Worm (Caenorhabditis elegans): ENCODE results near the gene K08F8.7.

Gene K08F8.7

ce11 chrII:8764332-8764731, 9.2 kb upstream of the K08F8.7 start:
- TF ChIP-seq T22C8.4 (GFP tag; IDR thresholded peaks at IDR 0.05) = no peak
- TF ChIP-seq tab-1 (GFP tag; IDR thresholded peaks at IDR 0.05) = no peak
- no peak for TF ChIP-seq ztf-23 (GFP tag; IDR thresholded peaks at IDR 0.05)
- TF ChIP-seq cog-1 (tag; optimal IDR thresholded peaks at IDR 0.05) = no peak
- no peak for TF ChIP-seq ref-1 (GFP tag; conservative IDR thresholded peaks at IDR 0.05)
- TF ChIP-seq klf-2 (GFP tag; conservative IDR thresholded peaks at IDR 0.05) = no peak
- no peak for TF ChIP-seq flt-1 (GFP tag; IDR thresholded peaks at IDR 0.05)
- TF ChIP-seq med-1 (GFP tag; optimal IDR thresholded peaks at IDR 0.05; ENCODE audit: insufficient read depth) = no peak
- no peak for TF ChIP-seq ztf-29 (GFP tag; IDR thresholded peaks at IDR 0.05)

ce11 chrII:8763367-8763766, 8.2 kb upstream of the K08F8.7 start:
- TF ChIP-seq tab-1 (GFP tag; IDR thresholded peaks at IDR 0.05) (no peak), flt-1 (GFP tag; IDR thresholded peaks at IDR 0.05) (no peak), ztf-23 (GFP tag; IDR thresholded peaks at IDR 0.05) (no peak)

- TF ChIP-seq ztf-23 (GFP tag; IDR thresholded peaks at IDR 0.05) = no peak
- TF ChIP-seq flt-1 (GFP tag; IDR thresholded peaks at IDR 0.05) = no peak
- no peak for TF ChIP-seq tab-1 (GFP tag; IDR thresholded peaks at IDR 0.05)
- no peak for TF ChIP-seq klf-2 (GFP tag; conservative IDR thresholded peaks at IDR 0.05)
- no peak for TF ChIP-seq ref-1 (GFP tag; conservative IDR thresholded peaks at IDR 0.05)
- TF ChIP-seq T22C8.4 (GFP tag; IDR thresholded peaks at IDR 0.05) = no peak
- no peak for TF ChIP-seq cog-1 (tag; optimal IDR thresholded peaks at IDR 0.05)
- no peak for TF ChIP-seq ztf-29 (GFP tag; IDR thresholded peaks at IDR 0.05)
- no peak for TF ChIP-seq med-1 (GFP tag; optimal IDR thresholded peaks at IDR 0.05; ENCODE audit: insufficient read depth)
Observed at ce11 chrII:8761739-8762138, 6.6 kb upstream of the K08F8.7 start.

- TF ChIP-seq med-1 (GFP tag; optimal IDR thresholded peaks at IDR 0.05; ENCODE audit: insufficient read depth) (no peak), cog-1 (tag; optimal IDR thresholded peaks at IDR 0.05) (no peak), klf-2 (GFP tag; conservative IDR thresholded peaks at IDR 0.05) (no peak), ztf-23 (GFP tag; IDR thresholded peaks at IDR 0.05) (no peak), ztf-29 (GFP tag; IDR thresholded peaks at IDR 0.05) (no peak)
Observed at ce11 chrII:8759493-8759892, 4.3 kb upstream of the K08F8.7 start, which contains the start of gene fut-1. TSS of gene fut-1 (minus strand) at chrII:8759593.

- no peak for TF ChIP-seq ztf-29 (GFP tag; IDR thresholded peaks at IDR 0.05)
Observed at ce11 chrII:8751686-8752085, 3.5 kb downstream of the K08F8.7 start, which contains the start of gene atf-2. TSS of gene atf-2 (plus strand) at chrII:8751986.

- TF ChIP-seq ztf-23 (GFP tag; IDR thresholded peaks at IDR 0.05) = 0 out of 2 replicates have a peak, but pooled peaks have one; percentile 18
- TF ChIP-seq cog-1 (tag; optimal IDR thresholded peaks at IDR 0.05) = no peak
Observed at ce11 chrII:8751042-8751441, 4.1 kb downstream of the K08F8.7 start.

- TF ChIP-seq med-1 (GFP tag; optimal IDR thresholded peaks at IDR 0.05; ENCODE audit: insufficient read depth) (no peak), klf-2 (GFP tag; conservative IDR thresholded peaks at IDR 0.05) (no peak), ztf-23 (GFP tag; IDR thresholded peaks at IDR 0.05) (no peak), ref-1 (GFP tag; conservative IDR thresholded peaks at IDR 0.05) (no peak), T22C8.4 (GFP tag; IDR thresholded peaks at IDR 0.05) (no peak), flt-1 (GFP tag; IDR thresholded peaks at IDR 0.05) (no peak), ztf-29 (GFP tag; IDR thresholded peaks at IDR 0.05) (no peak), cog-1 (tag; optimal IDR thresholded peaks at IDR 0.05) (no peak), tab-1 (GFP tag; IDR thresholded peaks at IDR 0.05) (no peak)
Observed at ce11 chrII:8750056-8750455, 5.1 kb downstream of the K08F8.7 start.

- TF ChIP-seq T22C8.4 (GFP tag; IDR thresholded peaks at IDR 0.05) (no peak), klf-2 (GFP tag; conservative IDR thresholded peaks at IDR 0.05) (no peak), ztf-23 (GFP tag; IDR thresholded peaks at IDR 0.05) (no peak), ref-1 (GFP tag; conservative IDR thresholded peaks at IDR 0.05) (no peak), med-1 (GFP tag; optimal IDR thresholded peaks at IDR 0.05; ENCODE audit: insufficient read depth) (no peak), flt-1 (GFP tag; IDR thresholded peaks at IDR 0.05) (no peak), cog-1 (tag; optimal IDR thresholded peaks at IDR 0.05) (no peak), ztf-29 (GFP tag; IDR thresholded peaks at IDR 0.05) (no peak), tab-1 (GFP tag; IDR thresholded peaks at IDR 0.05) (no peak)
Observed at ce11 chrII:8749084-8749483, 6.1 kb downstream of the K08F8.7 start.

ce11 chrII:8748638-8749037, 6.5 kb downstream of the K08F8.7 start:
- TF ChIP-seq cog-1 (tag; optimal IDR thresholded peaks at IDR 0.05) (no peak), ztf-29 (GFP tag; IDR thresholded peaks at IDR 0.05) (no peak), med-1 (GFP tag; optimal IDR thresholded peaks at IDR 0.05; ENCODE audit: insufficient read depth) (no peak), ztf-23 (GFP tag; IDR thresholded peaks at IDR 0.05) (no peak), tab-1 (GFP tag; IDR thresholded peaks at IDR 0.05) (no peak), ref-1 (GFP tag; conservative IDR thresholded peaks at IDR 0.05) (no peak), T22C8.4 (GFP tag; IDR thresholded peaks at IDR 0.05) (no peak), flt-1 (GFP tag; IDR thresholded peaks at IDR 0.05) (no peak), klf-2 (GFP tag; conservative IDR thresholded peaks at IDR 0.05) (no peak)

ce11 chrII:8747939-8748352, 7.2 kb downstream of the K08F8.7 start:
- TF ChIP-seq ref-1 (GFP tag; conservative IDR thresholded peaks at IDR 0.05) (peak; percentile 55; the same call in 1 of the 2 replicates), T22C8.4 (GFP tag; IDR thresholded peaks at IDR 0.05) (no peak), flt-1 (GFP tag; IDR thresholded peaks at IDR 0.05) (0 out of 2 replicates have a peak, but pooled peaks have one; percentile 46), cog-1 (tag; optimal IDR thresholded peaks at IDR 0.05) (peak; percentile 79), tab-1 (GFP tag; IDR thresholded peaks at IDR 0.05) (no peak), ztf-23 (GFP tag; IDR thresholded peaks at IDR 0.05) (no peak), ztf-29 (GFP tag; IDR thresholded peaks at IDR 0.05) (no peak), klf-2 (GFP tag; conservative IDR thresholded peaks at IDR 0.05) (no peak), med-1 (GFP tag; optimal IDR thresholded peaks at IDR 0.05; ENCODE audit: insufficient read depth) (no peak)
